ENCODE assay signal across 3 fruit fly cellular contexts in genomic region chr3L:4549341-4549740, dm6.
TF ChIP-seq lines count a peak whose summit lies in the region.

No protein-coding gene starts in this region.

- no peak for TF ChIP-seq CTCF in whole organism, embryonic (GFP tag; optimal IDR thresholded peaks at IDR 0.05; lab: Kevin White, UChicago)

TF ChIP-seq in whole organism, embryonic, 481 proteins besides CTCF, POLR2A, EP300 and RAD21:
- TF ChIP-seq sens (GFP tag; lab: Kevin White, UChicago), result peak; percentile 7
- peak; percentile 77 for TF ChIP-seq CG12769 (tag; optimal IDR thresholded peaks at IDR 0.05; lab: Kevin White, UChicago)
- TF ChIP-seq CG10366 (GFP tag; IDR thresholded peaks at IDR 0.05; lab: Robert Waterston, UW), result no peak
- TF ChIP-seq sug (tag; optimal IDR thresholded peaks at IDR 0.05; lab: Kevin White, UChicago), result peak; percentile 7
- no peak for TF ChIP-seq CG9797 (GFP tag; optimal IDR thresholded peaks at IDR 0.05; lab: Kevin White, UChicago)
- TF ChIP-seq Dip3 (GFP tag; optimal IDR thresholded peaks at IDR 0.05; lab: Kevin White, UChicago), result no peak
- TF ChIP-seq Chrac-16 (GFP tag; optimal IDR thresholded peaks at IDR 0.05; lab: Kevin White, UChicago), result no peak
- TF ChIP-seq GATAe (GFP tag; conservative IDR thresholded peaks at IDR 0.05; lab: Robert Waterston, UW), result peak; percentile 52
- TF ChIP-seq Med (GFP tag; lab: Kevin White, UChicago), result peak; percentile 44

TF ChIP-seq in whole organism, prepupa, 60 proteins besides CTCF, POLR2A, EP300 and RAD21:
- TF ChIP-seq CG8319 (GFP tag; optimal IDR thresholded peaks at IDR 0.05; lab: Kevin White, UChicago) (no peak), vri (GFP tag; optimal IDR thresholded peaks at IDR 0.05; lab: Kevin White, UChicago) (peak; percentile 2), Eip78C (GFP tag; lab: Kevin White, UChicago) (peak; percentile 40)

TF ChIP-seq in whole organism, wandering third instar larva, 38 proteins besides CTCF, POLR2A, EP300 and RAD21:
- TF ChIP-seq Rel (GFP tag; optimal IDR thresholded peaks at IDR 0.05; lab: Kevin White, UChicago) (no peak), Rel (tag; optimal IDR thresholded peaks at IDR 0.05; lab: Kevin White, UChicago) (peak; percentile 54), Mio (GFP tag; optimal IDR thresholded peaks at IDR 0.05; lab: Kevin White, UChicago) (no peak)
